Worm (Caenorhabditis elegans): ENCODE measurements around the gene R05D3.12.

DNA sequence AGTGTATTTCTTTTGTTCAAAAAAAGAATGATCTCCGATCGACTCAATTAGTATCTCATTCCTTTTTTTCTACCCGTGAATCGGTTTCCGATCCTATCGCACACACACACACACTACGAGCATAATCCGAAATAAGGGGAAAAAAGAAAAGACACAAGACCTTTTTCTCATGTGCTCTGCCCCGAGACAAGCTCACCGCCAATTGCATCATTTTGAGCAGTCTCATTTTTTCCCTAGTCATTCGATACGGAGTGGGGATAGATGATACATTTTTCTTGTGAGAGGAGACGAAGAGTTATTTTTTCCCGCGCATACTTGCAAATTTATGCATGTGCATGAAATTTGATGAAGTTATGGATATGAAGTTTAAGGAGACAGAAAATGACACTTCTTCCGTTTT, 11.6 kb downstream of the R05D3.12 start:
- no peak for TF ChIP-seq ztf-26 (tag; optimal IDR thresholded peaks at IDR 0.05)
- no peak for TF ChIP-seq ceh-58 (GFP tag; IDR thresholded peaks at IDR 0.05)
- TF ChIP-seq snpc-4 (GFP tag; optimal IDR thresholded peaks at IDR 0.05) = no peak
- no peak for TF ChIP-seq snpc-4 (tag; optimal IDR thresholded peaks at IDR 0.05)
- no peak for TF ChIP-seq nhr-90 (tag; optimal IDR thresholded peaks at IDR 0.05)
- TF ChIP-seq egl-44 (GFP tag; IDR thresholded peaks at IDR 0.05) = no peak
